Worm (Caenorhabditis elegans): ENCODE data around the gene gln-6.

Gene gln-6

DNA sequence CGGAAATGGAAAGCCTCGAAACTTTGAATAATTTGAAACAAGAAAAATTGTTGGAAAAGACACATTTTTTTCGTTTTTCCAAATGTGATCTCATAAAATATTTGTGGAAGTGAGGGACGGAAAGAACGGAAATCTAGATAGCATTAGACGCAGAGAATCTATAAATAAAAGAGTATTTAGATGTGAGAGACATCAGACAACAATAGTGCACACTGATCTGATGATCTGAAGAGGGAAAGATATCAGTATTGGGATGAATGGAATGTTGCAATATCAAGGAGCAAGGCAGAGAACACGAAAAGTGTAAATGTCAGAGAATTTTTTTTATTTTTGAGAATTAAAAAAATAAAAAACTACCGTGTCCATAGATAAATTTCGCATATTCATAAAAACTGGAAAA is 5.8 kb downstream of the gln-6 start:
- TF ChIP-seq lin-14 (GFP tag; optimal IDR thresholded peaks at IDR 0.05): peak; percentile 50
- TF ChIP-seq pax-3 (tag; optimal IDR thresholded peaks at IDR 0.05): no peak
- TF ChIP-seq mef-2 (tag; optimal IDR thresholded peaks at IDR 0.05): no peak
- no peak for TF ChIP-seq aly-2 (tag; optimal IDR thresholded peaks at IDR 0.05)
- TF ChIP-seq elt-2 (tag; optimal IDR thresholded peaks at IDR 0.05): no peak
- TF ChIP-seq nhr-90 (tag; optimal IDR thresholded peaks at IDR 0.05; ENCODE audit: poor library complexity): no peak
- peak; percentile 10 for TF ChIP-seq rnt-1 (tag; optimal IDR thresholded peaks at IDR 0.05)
- TF ChIP-seq vab-15 (tag; optimal IDR thresholded peaks at IDR 0.05): no peak
- TF ChIP-seq fkh-10 (GFP tag; optimal IDR thresholded peaks at IDR 0.05): no peak
- no peak for TF ChIP-seq pag-3 (tag; optimal IDR thresholded peaks at IDR 0.05; ENCODE audit: borderline replicate concordance, insufficient read depth)
- no peak for TF ChIP-seq nhr-12 (tag; optimal IDR thresholded peaks at IDR 0.05)
- peak in 1 of 2 experiments; percentile 17 for TF ChIP-seq efl-1 (optimal IDR thresholded peaks at IDR 0.05)
- TF ChIP-seq efl-1 (GFP tag; optimal IDR thresholded peaks at IDR 0.05 in 1 of 2): no peak
- TF ChIP-seq nhr-77 (tag; optimal IDR thresholded peaks at IDR 0.05): no peak
- TF ChIP-seq sup-37 (GFP tag; optimal IDR thresholded peaks at IDR 0.05): no peak
- no peak for TF ChIP-seq nhr-76 (tag; optimal IDR thresholded peaks at IDR 0.05)
- no peak for TF ChIP-seq irx-1 (tag; optimal IDR thresholded peaks at IDR 0.05)
- no peak for TF ChIP-seq jun-1 (tag; optimal IDR thresholded peaks at IDR 0.05)
- no peak for TF ChIP-seq unc-86 (tag; optimal IDR thresholded peaks at IDR 0.05)
- no peak; the same call in 1 of the 2 replicates for TF ChIP-seq nhr-19 (GFP tag; conservative IDR thresholded peaks at IDR 0.05)
- no peak for TF ChIP-seq pqm-1 (tag; optimal IDR thresholded peaks at IDR 0.05)
- peak; percentile 1 for TF ChIP-seq nhr-71 (tag; optimal IDR thresholded peaks at IDR 0.05)
- peak in 1 of 2 experiments; percentile 14 for TF ChIP-seq lsy-2 (tag; optimal IDR thresholded peaks at IDR 0.05)
- TF ChIP-seq efl-3 (GFP tag; optimal IDR thresholded peaks at IDR 0.05): no peak
- TF ChIP-seq nhr-20 (tag; optimal IDR thresholded peaks at IDR 0.05): no peak
- TF ChIP-seq fkh-4 (tag; optimal IDR thresholded peaks at IDR 0.05; ENCODE audit: borderline replicate concordance): no peak
- no peak for TF ChIP-seq unc-130 (tag; optimal IDR thresholded peaks at IDR 0.05)
- TF ChIP-seq F16B12.6 (tag; optimal IDR thresholded peaks at IDR 0.05): no peak
- TF ChIP-seq ceh-8 (GFP tag; optimal IDR thresholded peaks at IDR 0.05): no peak
- no peak for TF ChIP-seq C04F5.9 (tag; optimal IDR thresholded peaks at IDR 0.05)
- TF ChIP-seq hlh-17 (GFP tag; optimal IDR thresholded peaks at IDR 0.05; ENCODE audit: borderline replicate concordance): no peak
- peak; percentile 1 for TF ChIP-seq mep-1 (tag; optimal IDR thresholded peaks at IDR 0.05)
- TF ChIP-seq ceh-90 (tag; optimal IDR thresholded peaks at IDR 0.05): no peak
- no peak for TF ChIP-seq ztf-4 (tag; optimal IDR thresholded peaks at IDR 0.05)

DNA sequence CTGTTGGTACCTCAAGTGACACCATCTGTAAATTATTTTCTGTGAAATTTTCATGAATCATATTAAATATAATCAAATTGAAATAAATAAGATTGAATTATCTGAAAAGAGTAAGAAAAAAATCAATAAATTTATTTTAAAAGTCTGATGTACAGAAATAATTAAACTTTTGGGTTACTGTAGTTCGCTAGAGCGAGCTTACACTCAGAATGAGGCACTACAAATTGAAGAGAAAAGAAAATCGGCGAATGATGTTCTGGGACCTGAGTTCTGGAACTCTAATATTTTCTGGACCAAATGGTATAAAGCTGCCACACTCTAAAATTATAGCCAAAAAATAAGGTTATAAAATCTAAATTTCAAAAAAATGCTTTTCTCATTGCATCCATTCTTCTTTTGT is 6.8 kb downstream of the gln-6 start:
- no peak for TF ChIP-seq egl-13 (tag; optimal IDR thresholded peaks at IDR 0.05)
- no peak for TF ChIP-seq jun-1 (tag; optimal IDR thresholded peaks at IDR 0.05)
- TF ChIP-seq unc-30 (tag; optimal IDR thresholded peaks at IDR 0.05): no peak
- TF ChIP-seq Y116A8C.19 (tag; optimal IDR thresholded peaks at IDR 0.05; ENCODE audit: borderline replicate concordance): no peak
- TF ChIP-seq fkh-10 (GFP tag; optimal IDR thresholded peaks at IDR 0.05): no peak
- TF ChIP-seq ets-5 (GFP tag; IDR thresholded peaks at IDR 0.05): no peak
- TF ChIP-seq aly-2 (tag; optimal IDR thresholded peaks at IDR 0.05): no peak
- no peak for TF ChIP-seq nhr-20 (tag; optimal IDR thresholded peaks at IDR 0.05)
- no peak for TF ChIP-seq lin-35 (GFP tag; optimal IDR thresholded peaks at IDR 0.05)
- TF ChIP-seq pag-3 (tag; optimal IDR thresholded peaks at IDR 0.05; ENCODE audit: borderline replicate concordance, insufficient read depth): no peak
- TF ChIP-seq ces-1 (GFP tag; optimal IDR thresholded peaks at IDR 0.05): no peak
- TF ChIP-seq lin-14 (GFP tag; optimal IDR thresholded peaks at IDR 0.05): no peak
- TF ChIP-seq sox-4 (tag; optimal IDR thresholded peaks at IDR 0.05): no peak

DNA sequence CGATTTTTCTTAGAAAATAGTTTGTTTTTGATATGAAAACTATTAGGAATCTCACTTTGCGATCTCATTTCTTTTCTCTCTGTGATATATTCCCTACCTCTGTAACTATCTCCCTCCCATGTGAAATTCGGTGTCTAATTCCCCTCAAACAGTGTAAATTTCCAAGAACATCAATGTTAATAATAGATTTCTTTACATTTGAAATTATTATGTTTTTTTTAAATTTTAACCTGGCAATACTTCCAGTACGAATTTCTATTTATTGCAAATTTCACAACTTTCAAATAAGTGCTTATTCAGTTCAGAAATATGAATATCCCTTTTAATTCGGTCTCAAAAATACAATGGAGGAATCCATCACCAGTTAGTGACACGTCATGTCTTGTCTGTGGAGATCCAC is 12.3 kb downstream of the gln-6 start, which contains the start of gene nhr-100:
nhr-100 (plus strand) TSS at position 301 of the 400 bp plus-strand sequence.
- TF ChIP-seq fkh-4 (tag; optimal IDR thresholded peaks at IDR 0.05; ENCODE audit: borderline replicate concordance) (no peak), mdl-1 (tag; optimal IDR thresholded peaks at IDR 0.05) (no peak), snu-23 (GFP tag; optimal IDR thresholded peaks at IDR 0.05) (no peak), Y116A8C.19 (tag; optimal IDR thresholded peaks at IDR 0.05; ENCODE audit: borderline replicate concordance) (no peak), fkh-10 (GFP tag; optimal IDR thresholded peaks at IDR 0.05) (no peak), efl-1 (optimal IDR thresholded peaks at IDR 0.05) (no peak), efl-1 (GFP tag; optimal IDR thresholded peaks at IDR 0.05 in 1 of 2) (no peak), ces-1 (GFP tag; optimal IDR thresholded peaks at IDR 0.05) (no peak), unc-98 (GFP tag; IDR thresholded peaks at IDR 0.05) (no peak), pax-3 (tag; optimal IDR thresholded peaks at IDR 0.05) (no peak), vab-15 (tag; optimal IDR thresholded peaks at IDR 0.05) (no peak)
